Fruit fly (Drosophila melanogaster): Measurements from ENCODE around the gene CG42831.

Gene CG42831

DNA sequence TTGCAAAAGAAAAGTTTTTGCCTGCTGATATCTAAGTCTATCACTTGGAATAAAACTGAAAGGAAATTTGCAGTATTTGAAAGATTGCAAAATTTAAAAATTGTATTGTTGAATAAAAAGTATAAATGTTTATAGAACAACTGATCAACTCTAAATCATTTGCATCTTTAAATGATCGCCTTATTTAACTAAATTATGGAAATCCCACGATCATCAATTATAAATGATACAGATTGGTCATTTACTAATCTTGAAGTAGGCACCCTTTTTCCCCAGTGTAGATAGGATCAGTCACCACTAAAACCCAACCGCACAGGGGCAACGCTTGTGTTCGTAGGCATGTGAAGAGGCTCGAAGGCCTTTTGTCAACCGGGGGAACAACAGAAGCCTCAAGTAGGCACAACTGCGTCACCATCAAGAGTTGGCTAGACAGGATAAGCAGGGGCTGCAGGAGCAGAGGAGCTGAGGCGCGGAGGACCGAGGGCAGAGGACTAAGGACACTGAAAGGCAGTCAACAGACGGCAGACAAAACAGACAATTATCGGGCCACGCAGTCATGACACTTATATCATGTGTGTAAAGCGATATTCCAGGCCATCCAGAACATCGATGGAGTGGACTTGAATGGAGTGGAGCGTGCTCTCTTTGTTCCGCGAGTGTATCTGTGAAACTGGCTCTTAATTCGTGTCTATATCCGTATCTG is 33.3 kb downstream of the CG42831 start (continued):
- TF ChIP-seq sc (optimal IDR thresholded peaks at IDR 0.05) (no peak), sc (GFP tag; optimal IDR thresholded peaks at IDR 0.05) (peak; percentile 24), CG16779 (GFP tag; IDR thresholded peaks at IDR 0.05) (no peak), nmo (GFP tag; optimal IDR thresholded peaks at IDR 0.05) (peak; percentile 20), dpn (GFP tag; optimal IDR thresholded peaks at IDR 0.05) (peak in 1 of 2 experiments; percentile 17), ranshi (GFP tag; IDR thresholded peaks at IDR 0.05) (0 out of 2 replicates have a peak, but pooled peaks have one; percentile 4), CG17328 (GFP tag; IDR thresholded peaks at IDR 0.05) (no peak), CG10267 (tag; optimal IDR thresholded peaks at IDR 0.05) (peak; percentile 71), CG6813 (GFP tag; optimal IDR thresholded peaks at IDR 0.05) (no peak), chn (GFP tag; optimal IDR thresholded peaks at IDR 0.05) (peak; percentile 41), Usf (GFP tag; optimal IDR thresholded peaks at IDR 0.05) (peak; percentile 43), zfh1 (GFP tag; IDR thresholded peaks at IDR 0.05) (peak; percentile 52; the same call in 1 of the 3 replicates), shn (GFP tag; optimal IDR thresholded peaks at IDR 0.05) (peak; percentile 19), CG15696 (tag; optimal IDR thresholded peaks at IDR 0.05) (peak; percentile 90), dati (GFP tag; IDR thresholded peaks at IDR 0.05) (no peak), Neu2 (GFP tag; optimal IDR thresholded peaks at IDR 0.05; ENCODE audit: borderline replicate concordance) (peak; percentile 35), CG2712 (tag; optimal IDR thresholded peaks at IDR 0.05) (peak; percentile 78), CG34224 (GFP tag; IDR thresholded peaks at IDR 0.05; ENCODE audit: partially characterized antibody) (no peak), Gsc (GFP tag; IDR thresholded peaks at IDR 0.05) (no peak), Med (GFP tag) (peak; percentile 71), br (optimal IDR thresholded peaks at IDR 0.05) (no peak), Nf-YB (GFP tag; optimal IDR thresholded peaks at IDR 0.05) (peak; percentile 13), caup (GFP tag; optimal IDR thresholded peaks at IDR 0.05; ENCODE audit: severe bottlenecking) (no peak), Rfx (GFP tag; IDR thresholded peaks at IDR 0.05) (no peak), CG12071 (GFP tag; optimal IDR thresholded peaks at IDR 0.05) (no peak), Ssrp (tag; optimal IDR thresholded peaks at IDR 0.05) (peak; percentile 28), sqz (GFP tag; optimal IDR thresholded peaks at IDR 0.05) (no peak), Ada2b (GFP tag; IDR thresholded peaks at IDR 0.05) (no peak), CG4820 (GFP tag; optimal IDR thresholded peaks at IDR 0.05) (peak; percentile 19), cato (GFP tag; optimal IDR thresholded peaks at IDR 0.05; ENCODE audit: borderline replicate concordance) (peak; percentile 2), CG8359 (GFP tag; optimal IDR thresholded peaks at IDR 0.05; ENCODE audit: borderline replicate concordance) (peak; percentile 56), CG18262 (tag; optimal IDR thresholded peaks at IDR 0.05) (peak; percentile 81), Max (GFP tag; optimal IDR thresholded peaks at IDR 0.05) (no peak), tna (GFP tag; IDR thresholded peaks at IDR 0.05; ENCODE audit: partially characterized antibody) (0 out of 2 replicates have a peak, but pooled peaks have one; percentile 33), pnt (GFP tag; optimal IDR thresholded peaks at IDR 0.05) (peak; percentile 5), CG10959 (GFP tag; IDR thresholded peaks at IDR 0.05) (peak; percentile 71), CG3163 (GFP tag; optimal IDR thresholded peaks at IDR 0.05) (peak; percentile 3), zen (tag; optimal IDR thresholded peaks at IDR 0.05) (peak; percentile 83), Dad (GFP tag; optimal IDR thresholded peaks at IDR 0.05) (no peak), tio (GFP tag; optimal IDR thresholded peaks at IDR 0.05) (peak; percentile 39), CG3065 (GFP tag; optimal IDR thresholded peaks at IDR 0.05) (no peak), Sox100B (GFP tag; optimal IDR thresholded peaks at IDR 0.05) (peak; percentile 42), NFAT (GFP tag; IDR thresholded peaks at IDR 0.05) (0 out of 2 replicates have a peak, but pooled peaks have one; percentile 20), ap (GFP tag; IDR thresholded peaks at IDR 0.05) (no peak), CG5180 (GFP tag; optimal IDR thresholded peaks at IDR 0.05) (peak; percentile 16), lilli (GFP tag; optimal IDR thresholded peaks at IDR 0.05) (peak; percentile 19), Antp (GFP tag; optimal IDR thresholded peaks at IDR 0.05) (no peak), CG6791 (GFP tag; IDR thresholded peaks at IDR 0.05; ENCODE audit: partially characterized antibody) (peak; percentile 29; the same call in 1 of the 3 replicates), CG1602 (GFP tag; optimal IDR thresholded peaks at IDR 0.05) (peak; percentile 8)

Measured in whole organism, embryonic.